Fruit fly (Drosophila melanogaster): ENCODE results near the gene CG7579.

DNA sequence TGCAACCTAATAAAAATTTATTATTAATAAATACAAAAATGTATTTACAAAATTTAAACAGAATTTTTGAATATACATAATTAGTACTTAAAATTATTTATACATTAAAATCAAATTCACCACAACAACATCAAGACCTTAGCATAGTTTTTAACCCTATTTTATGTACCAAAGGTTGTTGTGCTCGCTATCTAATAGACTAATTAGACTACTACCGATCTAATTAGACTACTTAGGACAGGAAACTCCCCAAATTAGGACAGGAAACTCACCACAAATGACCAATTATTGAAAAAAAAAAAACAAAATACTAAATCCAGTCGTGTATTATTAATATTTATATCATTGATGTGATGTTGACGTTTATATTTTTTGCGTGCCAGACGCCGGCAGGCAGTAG lies 46.3 kb downstream of the CG7579 start:
- TF ChIP-seq Hr96 (GFP tag; optimal IDR thresholded peaks at IDR 0.05) (no peak), pad (GFP tag; optimal IDR thresholded peaks at IDR 0.05) (no peak), CG1620 (GFP tag; optimal IDR thresholded peaks at IDR 0.05) (no peak), Mnt (GFP tag; optimal IDR thresholded peaks at IDR 0.05) (no peak), ovo (GFP tag; optimal IDR thresholded peaks at IDR 0.05) (no peak), CG7045 (GFP tag; optimal IDR thresholded peaks at IDR 0.05) (no peak), toe (GFP tag; optimal IDR thresholded peaks at IDR 0.05) (no peak), tj (GFP tag; optimal IDR thresholded peaks at IDR 0.05) (no peak), cnc (optimal IDR thresholded peaks at IDR 0.05) (no peak), kay (GFP tag; ENCODE audit: borderline replicate concordance) (no peak), CG5204 (GFP tag; optimal IDR thresholded peaks at IDR 0.05) (no peak), Crg-1 (GFP tag; optimal IDR thresholded peaks at IDR 0.05) (no peak), bab1 (GFP tag; optimal IDR thresholded peaks at IDR 0.05) (no peak), CG12768 (GFP tag; optimal IDR thresholded peaks at IDR 0.05) (no peak)
